Worm (Caenorhabditis elegans) whole organism, L4 larva: ENCODE measurements around the gene pqn-68.

ENCODE experiments used
- ama-1 ChIP-seq: fragments of 150-350 bp; optimal IDR thresholded peaks from 2 replicates; lab custom pipeline; 2014; ENCODE audit warnings: inconsistent platforms, mixed read lengths
- ztf-11 ChIP-seq: fragments of 150-350 bp; optimal IDR thresholded peaks from 2 replicates; lab custom pipeline; 2014; ENCODE audit warnings: missing biosample characterization, missing genetic modification characterization

DNA sequence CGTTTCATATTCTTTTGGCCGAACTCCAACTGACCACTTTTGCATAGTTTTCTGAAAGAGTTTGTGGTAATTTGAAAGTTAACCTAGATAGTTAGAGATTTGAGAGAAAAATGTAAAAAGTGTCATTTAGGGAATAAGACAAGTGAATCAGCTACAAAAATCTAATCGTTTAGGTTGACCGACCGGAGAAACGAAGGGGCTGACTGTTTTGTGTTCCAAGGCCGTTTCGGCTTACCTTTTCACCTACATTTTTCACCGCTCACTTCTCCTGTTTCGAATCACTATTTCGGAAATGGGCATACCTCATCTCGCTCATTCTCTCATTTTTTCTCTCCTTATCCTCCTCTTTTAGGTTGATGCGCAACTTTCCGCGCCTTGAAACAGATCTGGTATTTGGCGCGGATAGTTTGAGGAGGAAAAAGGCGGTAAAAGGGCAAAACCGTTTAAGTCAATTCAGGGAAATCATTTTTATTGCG lies 8.7 kb downstream of the pqn-68 start, which contains the start of gene mpst-7:
- TF ChIP-seq ztf-11 (tag; lab: Kevin White, UChicago): no peak
- TF ChIP-seq ama-1 (lab: Kevin White, UChicago): no peak
